Worm (Caenorhabditis elegans) whole organism, mixed stage, embryonic: Measurements from ENCODE around the gene tbc-11.

Source experiments
- M03D4.4 ChIP-seq: sonication (generic microtip); optimal IDR thresholded peaks from 2 replicates; lab custom pipeline; 2017; ENCODE audit warnings: mild to moderate bottlenecking, missing genetic modification characterization, missing compliant biosample characterization
- bed-3 ChIP-seq: fragments of 200-800 bp; sonication (Bioruptor generic); optimal IDR thresholded peaks from 3 replicates; lab custom pipeline; 2018; ENCODE audit warnings: mild to moderate bottlenecking, missing genetic modification characterization, moderate library complexity, missing compliant biosample characterization
- blmp-1 ChIP-seq: fragments of 150-350 bp; optimal IDR thresholded peaks from 2 replicates; lab custom pipeline; 2014; ENCODE audit warnings: missing biosample characterization, missing genetic modification characterization
- ceh-39 ChIP-seq: fragments of 150-350 bp; optimal IDR thresholded peaks from 2 replicates; lab custom pipeline; 2014; ENCODE audit warnings: missing biosample characterization, missing genetic modification characterization
- ceh-43 ChIP-seq: fragments of 200-800 bp; sonication (Bioruptor generic); optimal IDR thresholded peaks from 2 replicates; lab custom pipeline; 2018; ENCODE audit warnings: mild to moderate bottlenecking, missing genetic modification characterization, moderate library complexity, missing compliant biosample characterization
- ceh-83 ChIP-seq: fragments of 200-800 bp; sonication (Bioruptor generic); optimal IDR thresholded peaks from 2 replicates; lab custom pipeline; 2018; ENCODE audit warnings: mild to moderate bottlenecking, missing genetic modification characterization, missing compliant biosample characterization
- ces-1 ChIP-seq: fragments of 150-350 bp; optimal IDR thresholded peaks from 2 replicates; lab custom pipeline; 2014; ENCODE audit warnings: missing biosample characterization, missing genetic modification reagents, missing genetic modification characterization
- cnd-1 ChIP-seq: fragments of 200-800 bp; sonication (Bioruptor generic); optimal IDR thresholded peaks from 2 replicates; lab custom pipeline; 2018; ENCODE audit warnings: mild to moderate bottlenecking, missing genetic modification characterization, missing compliant biosample characterization
- drap-1 ChIP-seq: fragments of 200-800 bp; sonication (Bioruptor generic); optimal IDR thresholded peaks from 3 replicates; lab custom pipeline; 2018; ENCODE audit warnings: mild to moderate bottlenecking, missing genetic modification characterization, missing compliant biosample characterization
- elt-1 ChIP-seq: sonication (generic microtip); optimal IDR thresholded peaks from 2 replicates; lab custom pipeline; 2017; ENCODE audit warnings: missing genetic modification characterization, mild to moderate bottlenecking, missing compliant biosample characterization, antibody characterized with exemption, moderate library complexity, borderline replicate concordance; ENCODE audit not compliant: insufficient read depth
- elt-3 ChIP-seq: fragments of 150-350 bp; optimal IDR thresholded peaks from 2 replicates; lab custom pipeline; 2014; ENCODE audit warnings: missing biosample characterization, missing genetic modification characterization
- flh-1 ChIP-seq: fragments of 200-800 bp; sonication (Bioruptor generic); optimal IDR thresholded peaks from 2 replicates; lab custom pipeline; 2018; ENCODE audit warnings: mild to moderate bottlenecking, missing genetic modification characterization, moderate library complexity, missing compliant biosample characterization
- ham-2 ChIP-seq: fragments of 200-800 bp; sonication (Bioruptor generic); optimal IDR thresholded peaks from 2 replicates; lab custom pipeline; 2018; ENCODE audit warnings: mild to moderate bottlenecking, missing genetic modification characterization, missing compliant biosample characterization
- hlh-1 ChIP-seq: fragments of 150-350 bp; optimal IDR thresholded peaks from 2 replicates; lab custom pipeline; 2014; ENCODE audit warnings: missing biosample characterization, missing genetic modification reagents, missing genetic modification characterization
- lin-13 ChIP-seq: fragments of 150-350 bp; optimal IDR thresholded peaks from 2 replicates; lab custom pipeline; 2014; ENCODE audit warnings: missing biosample characterization, missing genetic modification characterization
- lin-32 ChIP-seq: fragments of 200-800 bp; sonication (Bioruptor generic); optimal IDR thresholded peaks from 2 replicates; lab custom pipeline; 2018; ENCODE audit warnings: mild to moderate bottlenecking, missing genetic modification characterization, missing compliant biosample characterization
- lsy-2 ChIP-seq: fragments of 150-350 bp; optimal IDR thresholded peaks from 2 replicates; lab custom pipeline; 2014; ENCODE audit warnings: missing biosample characterization, missing genetic modification characterization
- mab-5 ChIP-seq: fragments of 150-350 bp; optimal IDR thresholded peaks from 2 replicates; lab custom pipeline; 2014; ENCODE audit warnings: missing biosample characterization, missing genetic modification characterization
- mls-2 ChIP-seq: sonication (generic microtip); optimal IDR thresholded peaks from 2 replicates; lab custom pipeline; 2016; ENCODE audit warnings: mild to moderate bottlenecking, missing genetic modification characterization, moderate library complexity, missing compliant biosample characterization
- nhr-12 ChIP-seq: fragments of 150-350 bp; optimal IDR thresholded peaks from 2 replicates; lab custom pipeline; 2014; ENCODE audit warnings: missing biosample characterization, missing genetic modification characterization
- nhr-2 ChIP-seq: fragments of 150-350 bp; optimal IDR thresholded peaks from 2 replicates; lab custom pipeline; 2014; ENCODE audit warnings: missing biosample characterization, missing genetic modification characterization
- nhr-237 ChIP-seq: fragments of 150-350 bp; optimal IDR thresholded peaks from 2 replicates; lab custom pipeline; 2014; ENCODE audit warnings: missing biosample characterization, missing genetic modification characterization
- nhr-28 ChIP-seq: fragments of 150-350 bp; optimal IDR thresholded peaks from 2 replicates; lab custom pipeline; 2014; ENCODE audit warnings: missing biosample characterization, missing genetic modification characterization
- nhr-76 ChIP-seq: sonication (generic microtip); optimal IDR thresholded peaks from 2 replicates; lab custom pipeline; 2017; ENCODE audit warnings: missing biosample characterization, missing genetic modification characterization
- pha-4 ChIP-seq: fragments of 150-350 bp; optimal IDR thresholded peaks from 2 replicates; lab custom pipeline; 2018; ENCODE audit warnings: missing biosample characterization, missing genetic modification reagents, missing genetic modification characterization
- sem-2 ChIP-seq: fragments of 200-800 bp; sonication (Bioruptor generic); optimal IDR thresholded peaks from 2 replicates; lab custom pipeline; 2018; ENCODE audit warnings: mild to moderate bottlenecking, missing genetic modification characterization, missing compliant biosample characterization
- snpc-4 ChIP-seq: fragments of 150-350 bp; optimal IDR thresholded peaks from 2 replicates; lab custom pipeline; 2014; ENCODE audit warnings: missing biosample characterization, missing genetic modification characterization
- tbx-8 ChIP-seq: fragments of 200-800 bp; sonication (Bioruptor generic); optimal IDR thresholded peaks from 2 replicates; lab custom pipeline; 2018; ENCODE audit warnings: mild to moderate bottlenecking, missing genetic modification characterization, moderate library complexity, missing compliant biosample characterization
- unc-120 ChIP-seq: sonication (generic microtip); optimal IDR thresholded peaks from 2 replicates; lab custom pipeline; 2017; ENCODE audit warnings: missing genetic modification characterization, missing compliant biosample characterization; ENCODE audit not compliant: poor library complexity, severe bottlenecking
- unc-39 ChIP-seq: fragments of 150-350 bp; optimal IDR thresholded peaks from 2 replicates; lab custom pipeline; 2014; ENCODE audit warnings: missing biosample characterization, missing genetic modification characterization
- unc-62 ChIP-seq: fragments of 150-350 bp; optimal IDR thresholded peaks from 2 replicates; lab custom pipeline; 2014; ENCODE audit warnings: missing biosample characterization, missing genetic modification reagents, missing genetic modification characterization
- zip-8 ChIP-seq: fragments of 150-350 bp; optimal IDR thresholded peaks from 2 replicates; lab custom pipeline; 2014; ENCODE audit warnings: missing biosample characterization, missing genetic modification characterization
- ztf-11 ChIP-seq: fragments of 150-350 bp; optimal IDR thresholded peaks from 2 replicates; lab custom pipeline; 2014; ENCODE audit warnings: missing biosample characterization, missing genetic modification characterization

tbc-11 gene

ce11 chrX:888294-888693 is 36.5 kb upstream of the tbc-11 start, which contains the start of gene mam-1:
Gene mam-1 (minus strand): TSS chrX:888394.
- TF ChIP-seq flh-1 (GFP tag; lab: Kevin White, UChicago), result no peak
- no peak for TF ChIP-seq cnd-1
- TF ChIP-seq ceh-83, result no peak
- TF ChIP-seq ceh-39 (tag; lab: Kevin White, UChicago), result no peak
- TF ChIP-seq blmp-1 (tag; lab: Kevin White, UChicago), result no peak
- TF ChIP-seq ceh-43 (GFP tag; lab: Kevin White, UChicago), result no peak
- no peak for TF ChIP-seq mab-5 (tag; lab: Kevin White, UChicago)
- TF ChIP-seq lin-13 (tag; lab: Kevin White, UChicago), result no peak
- no peak for TF ChIP-seq nhr-28 (tag; lab: Kevin White, UChicago)
- no peak for TF ChIP-seq elt-3 (tag; lab: Kevin White, UChicago)
- no peak for TF ChIP-seq unc-120 (tag; lab: Kevin White, UChicago)
- no peak for TF ChIP-seq mls-2
- no peak for TF ChIP-seq bed-3 (GFP tag; lab: Kevin White, UChicago)
- TF ChIP-seq sem-2, result no peak
- TF ChIP-seq lin-32, result no peak
- no peak for TF ChIP-seq tbx-8 (GFP tag; lab: Kevin White, UChicago)

- TF ChIP-seq elt-1, result no peak
- no peak for TF ChIP-seq nhr-12 (tag; lab: Kevin White, UChicago)
- no peak for TF ChIP-seq nhr-28 (tag; lab: Kevin White, UChicago)
- no peak for TF ChIP-seq unc-39 (tag; lab: Kevin White, UChicago)
- TF ChIP-seq sem-2, result no peak
- no peak for TF ChIP-seq snpc-4 (tag; lab: Kevin White, UChicago)
- TF ChIP-seq ztf-11 (tag; lab: Kevin White, UChicago), result no peak
- no peak for TF ChIP-seq ceh-43 (GFP tag; lab: Kevin White, UChicago)
- TF ChIP-seq ces-1 (GFP tag; lab: Kevin White, UChicago), result no peak
- no peak for TF ChIP-seq elt-3 (tag; lab: Kevin White, UChicago)
- no peak for TF ChIP-seq lin-13 (tag; lab: Kevin White, UChicago)
- no peak for TF ChIP-seq lsy-2 (tag; lab: Kevin White, UChicago)
- no peak for TF ChIP-seq nhr-237 (tag; lab: Kevin White, UChicago)
- TF ChIP-seq unc-120 (tag; lab: Kevin White, UChicago), result no peak
- no peak for TF ChIP-seq zip-8 (tag; lab: Kevin White, UChicago)
- no peak for TF ChIP-seq bed-3 (GFP tag; lab: Kevin White, UChicago)
- no peak for TF ChIP-seq pha-4
- no peak for TF ChIP-seq unc-62 (GFP tag; lab: Kevin White, UChicago)
These were observed 26.8 kb upstream of the tbc-11 start, which contains the start of gene mab-7 for ce11 chrX:897948-898347. Gene mab-7 (minus strand): TSS chrX:898048.

- TF ChIP-seq M03D4.4 (tag; lab: Kevin White, UChicago), result no peak
- TF ChIP-seq lin-32, result no peak
- TF ChIP-seq unc-62 (GFP tag; lab: Kevin White, UChicago), result no peak
- TF ChIP-seq ham-2, result no peak
- TF ChIP-seq unc-39 (tag; lab: Kevin White, UChicago), result no peak
These were observed 22.2 kb upstream of the tbc-11 start, which contains the start of gene ZC13.10 for ce11 chrX:902512-902911. Gene ZC13.10 (minus strand): TSS chrX:902612.

- TF ChIP-seq ces-1 (GFP tag; lab: Kevin White, UChicago) (no peak), lsy-2 (tag; lab: Kevin White, UChicago) (no peak), hlh-1 (tag; lab: Kevin White, UChicago) (no peak), pha-4 (no peak), unc-39 (tag; lab: Kevin White, UChicago) (no peak), unc-62 (GFP tag; lab: Kevin White, UChicago) (no peak), nhr-28 (tag; lab: Kevin White, UChicago) (no peak), nhr-76 (tag; lab: Kevin White, UChicago) (no peak), drap-1 (GFP tag; lab: Kevin White, UChicago) (no peak), lin-32 (no peak), nhr-2 (tag; lab: Kevin White, UChicago) (no peak), sem-2 (no peak)
These were observed 14.4 kb upstream of the tbc-11 start for ce11 chrX:910337-910736.
